Fruit fly (Drosophila melanogaster): Measurements from ENCODE around the gene CG14877.
A peak's percentile ranks its signal among the peaks of the same experiment; 100 is the strongest.

Gene CG14877

DNA sequence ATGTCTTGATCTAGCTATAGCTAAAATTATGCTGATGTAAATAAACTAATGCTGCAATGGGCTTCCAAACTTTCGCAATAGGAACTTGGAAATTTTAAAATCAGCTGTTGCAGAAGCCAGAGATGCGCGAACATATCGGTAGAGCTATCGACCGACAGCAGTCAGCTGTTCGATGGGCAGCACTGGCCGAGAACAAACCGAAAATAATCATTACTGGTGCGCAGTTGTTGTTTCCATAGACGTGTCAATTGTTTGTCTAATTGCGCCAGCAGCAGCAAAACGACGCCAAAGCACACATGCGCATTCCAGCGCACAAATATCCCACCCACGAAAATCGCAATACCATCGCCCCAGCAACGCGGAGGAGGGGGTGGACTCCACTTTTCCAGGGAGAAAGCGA, 39.1 kb upstream of the CG14877 start, which contains the start of gene Sap47 (continued):
- no peak for TF ChIP-seq CG7372 (GFP tag; IDR thresholded peaks at IDR 0.05)
- no peak for TF ChIP-seq Xbp1 (GFP tag; optimal IDR thresholded peaks at IDR 0.05)
- TF ChIP-seq Myb (GFP tag; optimal IDR thresholded peaks at IDR 0.05) = peak; percentile 43
- TF ChIP-seq ap (GFP tag; IDR thresholded peaks at IDR 0.05) = no peak
- TF ChIP-seq CG1602 (GFP tag; optimal IDR thresholded peaks at IDR 0.05) = no peak
- TF ChIP-seq CG11504 (tag; optimal IDR thresholded peaks at IDR 0.05) = no peak
- TF ChIP-seq CG13624 (GFP tag; optimal IDR thresholded peaks at IDR 0.05) = peak; percentile 81
- TF ChIP-seq dimm (GFP tag; IDR thresholded peaks at IDR 0.05) = no peak
- no peak; the same call in 1 of the 2 replicates for TF ChIP-seq ranshi (GFP tag; IDR thresholded peaks at IDR 0.05)
- peak; percentile 83 for TF ChIP-seq hbn (GFP tag; IDR thresholded peaks at IDR 0.05; ENCODE audit: partially characterized antibody)
- TF ChIP-seq CG11398 (GFP tag; optimal IDR thresholded peaks at IDR 0.05) = no peak
- TF ChIP-seq CG15696 (tag; optimal IDR thresholded peaks at IDR 0.05) = no peak
- no peak for TF ChIP-seq CG3838 (GFP tag; optimal IDR thresholded peaks at IDR 0.05)
- 0 out of 3 replicates have a peak, but pooled peaks have one; percentile 8 for TF ChIP-seq sr (GFP tag; IDR thresholded peaks at IDR 0.05)
- no peak for TF ChIP-seq CG11456 (GFP tag; IDR thresholded peaks at IDR 0.05)
- TF ChIP-seq CoRest (tag; optimal IDR thresholded peaks at IDR 0.05) = no peak
- TF ChIP-seq mam (GFP tag; optimal IDR thresholded peaks at IDR 0.05) = no peak
- TF ChIP-seq lilli (GFP tag; optimal IDR thresholded peaks at IDR 0.05) = no peak
- TF ChIP-seq tap (tag; optimal IDR thresholded peaks at IDR 0.05) = no peak
- TF ChIP-seq Hr78 (GFP tag; optimal IDR thresholded peaks at IDR 0.05) = no peak
- no peak for TF ChIP-seq aop (GFP tag; IDR thresholded peaks at IDR 0.05)
- TF ChIP-seq cad (GFP tag; optimal IDR thresholded peaks at IDR 0.05) = no peak
- no peak for TF ChIP-seq pros (GFP tag; optimal IDR thresholded peaks at IDR 0.05)
- TF ChIP-seq CG16779 (GFP tag; IDR thresholded peaks at IDR 0.05) = no peak; the same call in 1 of the 2 replicates
- no peak for TF ChIP-seq BtbVII (GFP tag; optimal IDR thresholded peaks at IDR 0.05)
- no peak for TF ChIP-seq sqz (GFP tag; optimal IDR thresholded peaks at IDR 0.05)
- no peak for TF ChIP-seq Dad (GFP tag; optimal IDR thresholded peaks at IDR 0.05)
- TF ChIP-seq CG30403 (GFP tag; optimal IDR thresholded peaks at IDR 0.05) = no peak
- TF ChIP-seq Awh (GFP tag; IDR thresholded peaks at IDR 0.05) = no peak
- TF ChIP-seq MBD-R2 (GFP tag; IDR thresholded peaks at IDR 0.05) = peak; percentile 99
- no peak for TF ChIP-seq Ada2b (GFP tag; IDR thresholded peaks at IDR 0.05)
- no peak for TF ChIP-seq CG4707 (GFP tag; optimal IDR thresholded peaks at IDR 0.05)
- TF ChIP-seq nom (GFP tag; optimal IDR thresholded peaks at IDR 0.05) = no peak
- no peak for TF ChIP-seq ham (GFP tag; IDR thresholded peaks at IDR 0.05)
- TF ChIP-seq lab (GFP tag; optimal IDR thresholded peaks at IDR 0.05) = no peak
- no peak for TF ChIP-seq CG18476 (GFP tag; optimal IDR thresholded peaks at IDR 0.05)
- TF ChIP-seq CG12219 (GFP tag; optimal IDR thresholded peaks at IDR 0.05) = no peak
- no peak for TF ChIP-seq gcm2 (GFP tag; optimal IDR thresholded peaks at IDR 0.05)
- TF ChIP-seq CG7271 (tag; optimal IDR thresholded peaks at IDR 0.05) = no peak
- no peak for TF ChIP-seq Doc2 (GFP tag; IDR thresholded peaks at IDR 0.05)
- peak; percentile 41 for TF ChIP-seq B-H2 (GFP tag; optimal IDR thresholded peaks at IDR 0.05)
- peak; percentile 22; the same call in 1 of the 2 replicates for TF ChIP-seq CG14014 (GFP tag; IDR thresholded peaks at IDR 0.05)
- TF ChIP-seq CG4820 (GFP tag; optimal IDR thresholded peaks at IDR 0.05) = no peak
- TF ChIP-seq CG12104 (GFP tag; optimal IDR thresholded peaks at IDR 0.05) = no peak
- TF ChIP-seq Dip3 (GFP tag; optimal IDR thresholded peaks at IDR 0.05) = no peak
- no peak for TF ChIP-seq salm (tag; optimal IDR thresholded peaks at IDR 0.05)
- TF ChIP-seq trh (GFP tag; optimal IDR thresholded peaks at IDR 0.05) = no peak
- peak; percentile 87 for TF ChIP-seq nerfin-1 (tag; optimal IDR thresholded peaks at IDR 0.05)
- TF ChIP-seq crol (GFP tag; IDR thresholded peaks at IDR 0.05) = no peak; the same call in 1 of the 2 replicates
- TF ChIP-seq CG6765 (GFP tag; optimal IDR thresholded peaks at IDR 0.05) = no peak
- no peak for TF ChIP-seq Fer2 (tag; optimal IDR thresholded peaks at IDR 0.05)
- no peak for TF ChIP-seq CG1832 (GFP tag; optimal IDR thresholded peaks at IDR 0.05)
